Worm (Caenorhabditis elegans): ENCODE data around the gene ZK930.7.

ZK930.7 gene

DNA sequence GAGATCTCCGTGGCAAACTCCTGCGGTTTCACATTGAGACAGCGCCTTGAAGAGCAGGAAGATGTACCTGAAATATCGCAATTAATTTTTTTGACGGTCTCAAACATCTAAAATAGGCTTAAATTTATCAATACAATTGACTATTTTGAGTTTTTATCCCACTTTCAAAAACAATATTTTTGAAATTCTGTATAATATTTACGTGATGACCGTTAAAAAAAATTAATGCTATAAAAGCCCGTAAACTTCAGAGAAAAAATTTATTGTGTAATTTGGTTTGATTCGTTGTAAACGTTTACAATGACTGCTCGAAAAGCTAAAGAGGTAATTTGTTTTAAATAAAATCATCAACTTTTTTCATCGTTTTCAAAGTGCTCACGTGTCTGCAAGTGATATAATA is at the start of gene ZK930.7:
Gene ZK930.7, plus strand, starts transcription at position 301 of the 400 bp plus-strand sequence.
- TF ChIP-seq alr-1 (tag; optimal IDR thresholded peaks at IDR 0.05) (no peak), nhr-12 (tag; optimal IDR thresholded peaks at IDR 0.05) (no peak), nhr-11 (tag; optimal IDR thresholded peaks at IDR 0.05) (no peak), unc-39 (tag; optimal IDR thresholded peaks at IDR 0.05) (no peak), nhr-129 (tag; optimal IDR thresholded peaks at IDR 0.05) (no peak), lsy-2 (tag; optimal IDR thresholded peaks at IDR 0.05) (no peak), egl-27 (tag; optimal IDR thresholded peaks at IDR 0.05) (no peak), snpc-4 (tag; optimal IDR thresholded peaks at IDR 0.05) (no peak), Y55F3AM.14 (GFP tag; optimal IDR thresholded peaks at IDR 0.05) (no peak), mbf-1 (tag; optimal IDR thresholded peaks at IDR 0.05) (no peak), ztf-11 (tag; optimal IDR thresholded peaks at IDR 0.05) (no peak), unc-62 (GFP tag; optimal IDR thresholded peaks at IDR 0.05) (no peak), blmp-1 (tag; optimal IDR thresholded peaks at IDR 0.05; ENCODE audit: insufficient read depth) (no peak), crh-2 (tag; optimal IDR thresholded peaks at IDR 0.05) (no peak), nhr-21 (tag; optimal IDR thresholded peaks at IDR 0.05) (no peak), ztf-1 (GFP tag; conservative IDR thresholded peaks at IDR 0.05) (no peak), lin-39 (tag; optimal IDR thresholded peaks at IDR 0.05) (no peak)

DNA sequence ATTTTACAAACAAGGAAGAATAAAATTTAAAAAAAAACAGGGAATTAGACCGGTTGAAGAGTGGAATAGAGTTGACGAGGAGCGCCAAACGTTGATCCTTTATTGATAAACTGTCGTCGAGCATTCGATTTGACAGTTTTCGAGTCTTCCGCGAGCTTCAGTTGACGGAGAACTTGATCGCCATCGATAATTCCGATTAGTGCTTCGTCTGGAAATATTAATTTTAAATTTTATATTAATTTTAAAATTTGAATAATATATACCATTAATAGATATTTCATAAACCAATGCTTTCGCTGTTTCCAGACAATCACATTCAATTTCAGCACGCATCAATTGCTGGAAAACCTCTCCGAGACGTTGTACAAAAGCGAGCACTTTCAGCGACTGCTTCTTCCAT is 48.8 kb upstream of the ZK930.7 start, which contains the start of gene K12D12.4:
Gene K12D12.4, minus strand, starts transcription at position 101 of the 400 bp plus-strand sequence.
- TF ChIP-seq nhr-237 (tag; optimal IDR thresholded peaks at IDR 0.05) = no peak
- no peak for TF ChIP-seq unc-39 (tag; optimal IDR thresholded peaks at IDR 0.05)
- TF ChIP-seq ztf-1 (GFP tag; conservative IDR thresholded peaks at IDR 0.05) = no peak
- TF ChIP-seq snpc-4 (tag; optimal IDR thresholded peaks at IDR 0.05) = no peak
- TF ChIP-seq unc-62 (GFP tag; optimal IDR thresholded peaks at IDR 0.05) = no peak
- no peak for TF ChIP-seq lin-39 (tag; optimal IDR thresholded peaks at IDR 0.05)
- no peak for TF ChIP-seq lsy-2 (tag; optimal IDR thresholded peaks at IDR 0.05)
- TF ChIP-seq nhr-12 (tag; optimal IDR thresholded peaks at IDR 0.05) = no peak
- no peak for TF ChIP-seq aly-2 (tag; optimal IDR thresholded peaks at IDR 0.05)
- no peak for TF ChIP-seq lin-11 (tag; optimal IDR thresholded peaks at IDR 0.05)
- TF ChIP-seq mdl-1 (tag; optimal IDR thresholded peaks at IDR 0.05) = no peak
- no peak for TF ChIP-seq ZK546.5 (tag; optimal IDR thresholded peaks at IDR 0.05)
- no peak for TF ChIP-seq elt-3 (tag; optimal IDR thresholded peaks at IDR 0.05)
- TF ChIP-seq gmeb-1 (tag; optimal IDR thresholded peaks at IDR 0.05) = no peak

DNA sequence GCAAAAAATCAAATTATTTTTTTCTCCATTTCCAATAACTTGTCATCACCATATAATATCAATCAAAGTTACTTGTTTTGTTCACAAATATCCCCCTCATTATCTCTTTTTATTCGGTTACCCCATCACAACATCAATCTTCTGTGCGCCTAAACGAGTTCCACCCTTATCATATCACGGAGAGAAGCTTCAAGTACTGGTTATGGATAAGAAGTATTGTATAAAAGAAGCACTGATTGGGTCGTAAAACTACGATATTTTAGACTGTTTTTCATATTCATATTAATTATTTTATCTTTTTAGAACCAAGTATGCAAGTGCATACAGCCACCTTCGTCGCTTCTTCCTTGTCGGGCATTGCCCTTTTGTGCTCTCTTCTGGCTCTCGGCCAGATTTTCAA is 46.2 kb upstream of the ZK930.7 start, which contains the start of gene col-84:
Gene col-84, plus strand, starts transcription at position 301 of the 400 bp plus-strand sequence.
- TF ChIP-seq fos-1 (tag; optimal IDR thresholded peaks at IDR 0.05) = no peak
- no peak for TF ChIP-seq sma-3 (GFP tag; optimal IDR thresholded peaks at IDR 0.05)
- no peak for TF ChIP-seq nhr-77 (tag; optimal IDR thresholded peaks at IDR 0.05)
- no peak for TF ChIP-seq egl-27 (tag; optimal IDR thresholded peaks at IDR 0.05)
- no peak for TF ChIP-seq snpc-4 (tag; optimal IDR thresholded peaks at IDR 0.05)
- no peak for TF ChIP-seq alr-1 (tag; optimal IDR thresholded peaks at IDR 0.05)
- TF ChIP-seq skn-1 (tag; optimal IDR thresholded peaks at IDR 0.05) = no peak
- no peak for TF ChIP-seq nhr-23 (tag; optimal IDR thresholded peaks at IDR 0.05)
- no peak for TF ChIP-seq zag-1 (tag; optimal IDR thresholded peaks at IDR 0.05)
- TF ChIP-seq lin-13 (GFP tag; optimal IDR thresholded peaks at IDR 0.05) = no peak

DNA sequence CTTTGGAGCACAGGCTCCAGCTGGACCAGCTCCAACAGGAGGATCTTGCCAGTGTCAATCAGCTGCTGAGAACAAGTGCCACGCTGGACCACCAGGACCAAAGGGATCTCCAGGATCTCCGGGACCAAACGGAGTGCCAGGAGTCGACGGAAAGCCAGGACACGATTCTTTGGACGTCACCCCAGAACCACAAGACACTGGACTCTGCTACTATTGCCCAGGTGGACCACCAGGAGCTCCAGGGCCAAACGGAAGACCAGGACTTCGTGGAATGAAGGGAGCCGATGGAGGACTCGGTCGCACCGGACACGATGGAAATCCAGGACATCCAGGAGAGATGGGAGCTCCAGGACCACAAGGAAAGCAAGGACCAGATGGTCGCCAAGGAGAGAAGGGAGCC is 45.5 kb upstream of the ZK930.7 start:
- TF ChIP-seq peb-1 (tag; optimal IDR thresholded peaks at IDR 0.05) (no peak), mdl-1 (tag; optimal IDR thresholded peaks at IDR 0.05) (no peak), nhr-10 (tag; optimal IDR thresholded peaks at IDR 0.05) (no peak), aly-2 (tag; optimal IDR thresholded peaks at IDR 0.05) (no peak), R02D3.7 (tag; optimal IDR thresholded peaks at IDR 0.05) (no peak), ama-1 (optimal IDR thresholded peaks at IDR 0.05) (no peak), unc-55 (GFP tag; optimal IDR thresholded peaks at IDR 0.05) (no peak), ztf-1 (GFP tag; conservative IDR thresholded peaks at IDR 0.05) (no peak), nhr-25 (tag; optimal IDR thresholded peaks at IDR 0.05) (no peak)
